Fruit fly (Drosophila melanogaster) whole organism, prepupa: Measurements from ENCODE around the gene CG14556.

Experiments used
- Blimp-1 ChIP-seq: fragments of 200-800 bp; sonication (Bioruptor generic); optimal IDR thresholded peaks from 3 replicates; lab custom pipeline; 2017; ENCODE audit warnings: missing biosample characterization, missing genetic modification characterization, mild to moderate bottlenecking, moderate library complexity, missing genetic modification reagents
- CG10631 ChIP-seq: fragments of 200-800 bp; sonication (Bioruptor generic); optimal IDR thresholded peaks from 2 replicates; lab custom pipeline; 2016; ENCODE audit warnings: missing biosample characterization, missing genetic modification characterization
- CG10669 ChIP-seq: fragments of 200-800 bp; sonication (Bioruptor generic); optimal IDR thresholded peaks from 3 replicates; lab custom pipeline; 2018; ENCODE audit warnings: missing biosample characterization, mild to moderate bottlenecking, missing genetic modification characterization, moderate library complexity
- CG11294 ChIP-seq: fragments of 200-800 bp; sonication (Bioruptor generic); IDR thresholded peaks from 2 replicates; pipeline ENCODE4 v1.3.6; 2022; ENCODE audit warnings: missing biosample characterization, missing genetic modification characterization
- CG11762 ChIP-seq: fragments of 200-800 bp; sonication (Bioruptor generic); optimal IDR thresholded peaks from 3 replicates; lab custom pipeline; 2016; ENCODE audit warnings: missing biosample characterization, missing genetic modification characterization; ENCODE audit not compliant: insufficient read depth
- CG15336 ChIP-seq: fragments of 200-800 bp; sonication (Bioruptor generic); IDR thresholded peaks from 2 replicates; pipeline ENCODE4 v1.3.6; 2022; ENCODE audit warnings: missing biosample characterization, missing genetic modification characterization
- CG16779 ChIP-seq: fragments of 200-800 bp; sonication (Bioruptor generic); optimal IDR thresholded peaks from 3 replicates; lab custom pipeline; 2017; ENCODE audit warnings: missing biosample characterization, mild to moderate bottlenecking, missing genetic modification characterization
- CG3032 ChIP-seq: fragments of 200-800 bp; optimal IDR thresholded peaks from 2 replicates; lab custom pipeline; 2019; ENCODE audit warnings: missing biosample characterization, mild to moderate bottlenecking, missing genetic modification characterization, moderate library complexity
- CG31627 ChIP-seq: fragments of 200-800 bp; sonication (Bioruptor generic); optimal IDR thresholded peaks from 3 replicates; lab custom pipeline; 2016; ENCODE audit warnings: missing biosample characterization, missing genetic modification characterization
- CG32006 ChIP-seq: fragments of 200-800 bp; sonication (Bioruptor generic); optimal IDR thresholded peaks from 3 replicates; lab custom pipeline; 2017; ENCODE audit warnings: missing biosample characterization, mild to moderate bottlenecking, missing genetic modification characterization
- CG3919 ChIP-seq: fragments of 200-800 bp; sonication (Bioruptor generic); optimal IDR thresholded peaks from 3 replicates; lab custom pipeline; 2016; ENCODE audit warnings: missing biosample characterization, missing genetic modification characterization
- CG4318 ChIP-seq: fragments of 200-800 bp; sonication (Bioruptor generic); optimal IDR thresholded peaks from 3 replicates; lab custom pipeline; 2017; ENCODE audit warnings: missing biosample characterization, mild to moderate bottlenecking, missing genetic modification characterization
- CG6163 ChIP-seq: fragments of 200-800 bp; sonication (Bioruptor generic); IDR thresholded peaks from 3 replicates; pipeline ENCODE4 v1.3.6; 2022; ENCODE audit warnings: missing biosample characterization, missing genetic modification characterization
- CG6276 ChIP-seq: fragments of 200-800 bp; sonication (Bioruptor generic); optimal IDR thresholded peaks from 2 replicates; lab custom pipeline; 2017; ENCODE audit warnings: missing biosample characterization, mild to moderate bottlenecking, missing genetic modification characterization
- CG6792 ChIP-seq: fragments of 200-800 bp; sonication (Bioruptor generic); optimal IDR thresholded peaks from 3 replicates; lab custom pipeline; 2016; ENCODE audit warnings: missing biosample characterization, missing genetic modification characterization
- CG6808 ChIP-seq: fragments of 200-800 bp; sonication (Bioruptor generic); optimal IDR thresholded peaks from 3 replicates; lab custom pipeline; 2017; ENCODE audit warnings: missing biosample characterization, missing genetic modification characterization, mild to moderate bottlenecking, moderate library complexity, missing genetic modification reagents
- CG6854 ChIP-seq: fragments of 200-800 bp; sonication (Bioruptor generic); optimal IDR thresholded peaks from 2 replicates; lab custom pipeline; 2017; ENCODE audit warnings: missing biosample characterization, mild to moderate bottlenecking, missing genetic modification characterization
- CG7368 ChIP-seq: fragments of 200-800 bp; sonication (Bioruptor generic); optimal IDR thresholded peaks from 3 replicates; lab custom pipeline; 2016; ENCODE audit warnings: missing biosample characterization, missing genetic modification characterization
- CG8119 ChIP-seq: fragments of 200-800 bp; sonication (Bioruptor generic); IDR thresholded peaks from 3 replicates; pipeline ENCODE4 v1.3.6; 2022; ENCODE audit warnings: missing biosample characterization, missing genetic modification characterization
- CG8319 ChIP-seq: fragments of 200-800 bp; sonication (Bioruptor generic); optimal IDR thresholded peaks from 3 replicates; lab custom pipeline; 2016; ENCODE audit warnings: missing biosample characterization, missing genetic modification characterization
- CG8632 ChIP-seq: fragments of 200-800 bp; sonication (Bioruptor generic); optimal IDR thresholded peaks from 3 replicates; lab custom pipeline; 2016; ENCODE audit warnings: missing biosample characterization, missing genetic modification characterization
- Eip78C ChIP-seq: fragments of 200-800 bp; sonication (Bioruptor generic); peaks from one replicate; lab custom pipeline; 2016; ENCODE audit warnings: missing biosample characterization, missing genetic modification characterization
- Eip93F ChIP-seq: fragments of 200-800 bp; sonication (Bioruptor generic); optimal IDR thresholded peaks from 2 replicates; lab custom pipeline; 2016; ENCODE audit warnings: missing biosample characterization, mild to moderate bottlenecking, missing genetic modification characterization
- Ets21C ChIP-seq: fragments of 200-800 bp; sonication (Bioruptor generic); optimal IDR thresholded peaks from 3 replicates; lab custom pipeline; 2016; ENCODE audit warnings: missing biosample characterization, missing genetic modification characterization
- Ets96B ChIP-seq: fragments of 200-800 bp; optimal IDR thresholded peaks from 2 replicates; lab custom pipeline; 2019; ENCODE audit warnings: missing biosample characterization, mild to moderate bottlenecking, missing genetic modification characterization, moderate library complexity
- Hr38 ChIP-seq: sonication (Bioruptor generic); optimal IDR thresholded peaks from 2 replicates; lab custom pipeline; 2016; ENCODE audit warnings: missing biosample characterization, missing genetic modification characterization
- Hr39 ChIP-seq: fragments of 200-800 bp; sonication (Bioruptor generic); optimal IDR thresholded peaks from 2 replicates; lab custom pipeline; 2016; ENCODE audit warnings: missing biosample characterization, missing genetic modification characterization
- Hr4 ChIP-seq: fragments of 200-800 bp; sonication (Bioruptor generic); optimal IDR thresholded peaks from 3 replicates; lab custom pipeline; 2016; ENCODE audit warnings: missing biosample characterization, missing genetic modification characterization
- Lpt ChIP-seq: fragments of 200-800 bp; sonication (Bioruptor generic); optimal IDR thresholded peaks from 3 replicates; lab custom pipeline; 2016; ENCODE audit warnings: missing biosample characterization, missing genetic modification characterization
- Met ChIP-seq: fragments of 200-800 bp; sonication (Bioruptor generic); optimal IDR thresholded peaks from 3 replicates; lab custom pipeline; 2016; ENCODE audit warnings: missing biosample characterization, missing genetic modification characterization
- OdsH ChIP-seq: fragments of 200-800 bp; sonication (Bioruptor generic); optimal IDR thresholded peaks from 3 replicates; lab custom pipeline; 2016; ENCODE audit warnings: missing biosample characterization, missing genetic modification characterization
- Smox ChIP-seq: fragments of 200-800 bp; sonication (Bioruptor generic); optimal IDR thresholded peaks from 3 replicates; lab custom pipeline; 2016; ENCODE audit warnings: missing biosample characterization, missing genetic modification characterization
- Sox14 ChIP-seq: fragments of 200-800 bp; sonication (Bioruptor generic); optimal IDR thresholded peaks from 3 replicates; lab custom pipeline; 2016; ENCODE audit warnings: missing biosample characterization, missing genetic modification characterization
- Sox15 ChIP-seq: fragments of 200-800 bp; sonication (Bioruptor generic); optimal IDR thresholded peaks from 3 replicates; lab custom pipeline; 2016; ENCODE audit warnings: missing biosample characterization, missing genetic modification characterization
- achi ChIP-seq: fragments of 200-800 bp; sonication (Bioruptor generic); optimal IDR thresholded peaks from 3 replicates; lab custom pipeline; 2016; ENCODE audit warnings: missing biosample characterization, missing genetic modification characterization
- acj6 ChIP-seq: fragments of 200-800 bp; sonication (Bioruptor generic); optimal IDR thresholded peaks from 3 replicates; lab custom pipeline; 2016; ENCODE audit warnings: missing biosample characterization, missing genetic modification characterization
- cyc ChIP-seq: fragments of 200-800 bp; sonication (Bioruptor generic); optimal IDR thresholded peaks from 3 replicates; lab custom pipeline; 2016; ENCODE audit warnings: missing biosample characterization, missing genetic modification characterization
- dsx ChIP-seq: fragments of 200-800 bp; optimal IDR thresholded peaks from 3 replicates; lab custom pipeline; 2019; ENCODE audit warnings: missing biosample characterization, mild to moderate bottlenecking, missing genetic modification characterization, moderate library complexity; ENCODE audit not compliant: poor library complexity, severe bottlenecking
- eg ChIP-seq: fragments of 200-800 bp; sonication (Bioruptor generic); IDR thresholded peaks from 3 replicates; pipeline ENCODE4 v1.3.6; 2022; ENCODE audit warnings: missing biosample characterization, missing genetic modification characterization
- esn ChIP-seq: fragments of 200-800 bp; sonication (Bioruptor generic); optimal IDR thresholded peaks from 2 replicates; lab custom pipeline; 2016; ENCODE audit warnings: missing biosample characterization, mild to moderate bottlenecking, missing genetic modification characterization, moderate library complexity
- fd59A ChIP-seq: fragments of 200-800 bp; sonication (Bioruptor generic); optimal IDR thresholded peaks from 2 replicates; lab custom pipeline; 2017; ENCODE audit warnings: missing biosample characterization, mild to moderate bottlenecking, missing genetic modification characterization, missing genetic modification reagents
- fd85E ChIP-seq: fragments of 200-800 bp; sonication (Bioruptor generic); optimal IDR thresholded peaks from 3 replicates; lab custom pipeline; 2016; ENCODE audit warnings: missing biosample characterization, missing genetic modification characterization
- lz ChIP-seq: fragments of 200-800 bp; sonication (Bioruptor generic); optimal IDR thresholded peaks from 3 replicates; lab custom pipeline; 2016; ENCODE audit warnings: missing biosample characterization, missing genetic modification characterization
- ss ChIP-seq, 2 experiments: fragments of 200-800 bp; sonication (Bioruptor generic); optimal IDR thresholded peaks; 2 replicates in 1 of 2; 3 replicates in 1 of 2; lab custom pipeline; 2017 to 2018; ENCODE audit warnings: mild to moderate bottlenecking in 2 of 2, missing biosample characterization in 2 of 2, missing genetic modification characterization in 2 of 2, moderate library complexity in 1 of 2
- svp ChIP-seq: fragments of 200-800 bp; sonication (Bioruptor generic); peaks from one replicate; lab custom pipeline; 2016; ENCODE audit warnings: missing biosample characterization, missing genetic modification characterization
- topi ChIP-seq: fragments of 200-800 bp; sonication (Bioruptor generic); optimal IDR thresholded peaks from 3 replicates; lab custom pipeline; 2016; ENCODE audit warnings: missing biosample characterization, missing genetic modification characterization

CG14556 gene

DNA sequence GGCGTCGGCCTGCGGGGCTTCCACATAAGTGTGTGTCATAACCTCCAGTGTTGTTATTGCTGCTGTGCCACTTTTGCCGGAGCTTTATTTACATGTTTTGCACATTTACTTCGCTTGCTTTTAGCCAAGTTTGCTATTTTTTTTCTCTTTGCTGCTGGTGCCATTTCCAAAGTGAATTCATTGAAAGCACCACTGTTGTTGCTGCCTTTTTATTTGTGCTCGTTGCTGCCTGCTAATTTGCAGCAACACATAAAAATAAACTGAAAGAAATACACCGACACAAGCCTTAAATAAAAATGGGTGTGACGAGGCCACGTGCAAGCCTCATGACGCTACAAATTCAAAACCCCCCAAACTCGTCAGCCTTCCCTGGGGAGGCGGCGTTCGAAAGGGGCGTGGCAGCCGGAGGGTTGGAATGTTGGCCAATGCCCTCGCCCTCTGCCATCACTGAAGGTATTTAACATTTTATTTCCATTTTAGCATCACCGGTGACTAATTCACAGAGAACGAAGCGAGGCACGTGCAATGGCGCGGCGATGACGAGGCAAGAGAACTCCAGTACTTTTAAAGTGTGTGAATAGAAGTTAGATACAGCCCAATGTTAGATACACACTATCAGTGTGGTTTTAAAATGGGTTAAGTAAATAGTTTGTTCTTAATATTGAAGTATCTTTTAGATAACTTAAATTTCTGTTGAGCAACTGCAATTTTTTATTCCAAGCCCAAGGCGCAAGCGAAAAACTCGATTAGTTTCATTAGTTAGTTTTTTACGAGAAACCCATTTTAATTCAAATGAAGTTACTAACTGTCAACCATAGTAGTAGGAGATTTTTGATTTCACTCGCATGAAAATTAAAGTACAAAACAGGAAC lies at the start of gene CG14556:
Gene CG14556, plus strand, starts transcription at position 822 of the 872 bp plus-strand sequence.
- TF ChIP-seq Smox (no peak), CG32006 (no peak), CG11762 (GFP tag; lab: Kevin White, UChicago) (no peak), CG8119 (GFP tag; lab: Robert Waterston, UW) (peak; percentile 34; the same call in 1 of the 3 replicates), Met (no peak), CG3919 (GFP tag; lab: Kevin White, UChicago) (no peak), eg (GFP tag; lab: Robert Waterston, UW) (0 out of 3 replicates have a peak, but pooled peaks have one; percentile 37), svp (no peak), CG6276 (peak; percentile 24), Blimp-1 (GFP tag; lab: Kevin White, UChicago) (no peak), Eip93F (no peak), Hr4 (GFP tag; lab: Kevin White, UChicago) (no peak), achi (no peak), Ets21C (GFP tag; lab: Kevin White, UChicago) (no peak), acj6 (GFP tag; lab: Kevin White, UChicago) (no peak), CG10669 (no peak), CG6792 (GFP tag; lab: Kevin White, UChicago) (no peak), CG10631 (GFP tag; lab: Kevin White, UChicago) (no peak), CG6808 (GFP tag; lab: Kevin White, UChicago) (no peak), CG16779 (no peak), CG15336 (GFP tag; lab: Robert Waterston, UW) (no peak), Lpt (GFP tag; lab: Kevin White, UChicago) (no peak), esn (GFP tag; lab: Kevin White, UChicago) (no peak), Eip78C (GFP tag; lab: Kevin White, UChicago) (peak; percentile 24), CG31627 (GFP tag; lab: Kevin White, UChicago) (no peak), CG6163 (0 out of 3 replicates have a peak, but pooled peaks have one; percentile 30), CG11294 (GFP tag; lab: Robert Waterston, UW) (no peak; the same call in 1 of the 2 replicates)

DNA sequence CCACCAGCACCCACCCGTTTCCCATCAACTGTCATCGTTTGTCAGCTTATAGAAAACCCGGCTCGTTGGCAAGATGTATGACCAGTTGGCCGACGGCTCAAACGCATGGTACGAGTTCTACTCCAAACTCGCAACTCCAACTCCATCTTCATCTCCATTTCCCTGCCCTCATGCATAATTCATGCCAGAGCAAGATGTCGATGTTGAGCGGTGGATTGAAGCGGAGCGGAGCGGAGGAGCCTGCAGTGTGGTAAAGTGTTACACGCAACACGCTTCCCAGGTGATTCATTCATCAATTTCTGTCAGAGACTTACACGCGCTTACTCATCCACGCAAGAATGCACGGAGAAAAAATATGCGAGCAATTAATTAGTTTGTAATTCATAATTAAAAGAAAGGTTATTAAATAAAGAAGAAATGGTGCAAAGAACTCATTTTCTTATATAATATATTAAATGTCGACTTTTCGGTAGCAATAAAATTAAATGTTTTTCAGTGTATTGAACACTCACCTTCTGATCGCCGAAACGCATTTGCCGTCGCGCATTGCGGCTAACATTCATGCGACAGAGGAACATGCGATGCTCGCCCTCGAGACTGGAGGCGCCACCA lies 45.0 kb upstream of the CG14556 start:
- TF ChIP-seq CG3032 (tag; lab: Kevin White, UChicago) = peak; percentile 82
- TF ChIP-seq cyc = peak; percentile 73
- TF ChIP-seq CG6276 = peak; percentile 53
- peak; percentile 56 for TF ChIP-seq CG7368
- peak; percentile 58 for TF ChIP-seq Sox14
- TF ChIP-seq CG10631 (GFP tag; lab: Kevin White, UChicago) = peak; percentile 77
- TF ChIP-seq Hr4 (GFP tag; lab: Kevin White, UChicago) = peak; percentile 64
- TF ChIP-seq fd59A (GFP tag; lab: Kevin White, UChicago) = peak; percentile 27
- peak; percentile 90 for TF ChIP-seq svp
- peak; percentile 60 for TF ChIP-seq CG8632 (GFP tag; lab: Kevin White, UChicago)
- TF ChIP-seq Ets96B (tag; lab: Kevin White, UChicago) = peak; percentile 76
- peak; percentile 62 for TF ChIP-seq Hr39 (GFP tag; lab: Kevin White, UChicago)
- peak; percentile 75 for TF ChIP-seq Smox
- no peak for TF ChIP-seq CG11294 (GFP tag; lab: Robert Waterston, UW)
- peak; percentile 79 for TF ChIP-seq dsx (GFP tag; lab: Kevin White, UChicago)
- peak; percentile 52 for TF ChIP-seq CG8319 (GFP tag; lab: Kevin White, UChicago)
- TF ChIP-seq fd85E (GFP tag; lab: Kevin White, UChicago) = no peak
- TF ChIP-seq esn (GFP tag; lab: Kevin White, UChicago) = peak; percentile 83
- peak; percentile 10 for TF ChIP-seq CG4318 (GFP tag; lab: Kevin White, UChicago)
- peak; percentile 67 for TF ChIP-seq CG6854 (GFP tag; lab: Kevin White, UChicago)
- no peak for TF ChIP-seq Hr38 (GFP tag; lab: Kevin White, UChicago)
- peak; percentile 81 for TF ChIP-seq CG3919 (GFP tag; lab: Kevin White, UChicago)
- peak; percentile 78 for TF ChIP-seq CG8119 (GFP tag; lab: Robert Waterston, UW)
- TF ChIP-seq topi (GFP tag; lab: Kevin White, UChicago) = peak; percentile 80
- TF ChIP-seq Eip93F = no peak
- peak; percentile 19 for TF ChIP-seq Sox15 (GFP tag; lab: Kevin White, UChicago)
- TF ChIP-seq Eip78C (GFP tag; lab: Kevin White, UChicago) = peak; percentile 94
- TF ChIP-seq CG15336 (GFP tag; lab: Robert Waterston, UW) = peak; percentile 80
- TF ChIP-seq lz = peak; percentile 78
- TF ChIP-seq ss (GFP tag; optimal IDR thresholded peaks at IDR 0.05; lab: Kevin White, UChicago) = peak; percentile 74 to 96
- peak; percentile 78 for TF ChIP-seq eg (GFP tag; lab: Robert Waterston, UW)
- TF ChIP-seq OdsH (GFP tag; lab: Kevin White, UChicago) = peak; percentile 80
